Fruit fly (Drosophila melanogaster) whole organism, prepupa: ENCODE results near the gene slou.

ENCODE experiments used
- Blimp-1 ChIP-seq: fragments of 200-800 bp; sonication (Bioruptor generic); optimal IDR thresholded peaks from 3 replicates; lab custom pipeline; 2017; ENCODE audit warnings: missing biosample characterization, missing genetic modification characterization, mild to moderate bottlenecking, moderate library complexity, missing genetic modification reagents
- CG10631 ChIP-seq: fragments of 200-800 bp; sonication (Bioruptor generic); optimal IDR thresholded peaks from 2 replicates; lab custom pipeline; 2016; ENCODE audit warnings: missing biosample characterization, missing genetic modification characterization
- CG10669 ChIP-seq: fragments of 200-800 bp; sonication (Bioruptor generic); optimal IDR thresholded peaks from 3 replicates; lab custom pipeline; 2018; ENCODE audit warnings: missing biosample characterization, mild to moderate bottlenecking, missing genetic modification characterization, moderate library complexity
- CG11294 ChIP-seq: fragments of 200-800 bp; sonication (Bioruptor generic); IDR thresholded peaks from 2 replicates; pipeline ENCODE4 v1.3.6; 2022; ENCODE audit warnings: missing biosample characterization, missing genetic modification characterization
- CG11902 ChIP-seq: fragments of 200-800 bp; sonication (Bioruptor generic); optimal IDR thresholded peaks from 3 replicates; lab custom pipeline; 2016; ENCODE audit warnings: missing biosample characterization, missing genetic modification characterization
- CG3032 ChIP-seq: fragments of 200-800 bp; optimal IDR thresholded peaks from 2 replicates; lab custom pipeline; 2019; ENCODE audit warnings: missing biosample characterization, mild to moderate bottlenecking, missing genetic modification characterization, moderate library complexity
- CG31627 ChIP-seq: fragments of 200-800 bp; sonication (Bioruptor generic); optimal IDR thresholded peaks from 3 replicates; lab custom pipeline; 2016; ENCODE audit warnings: missing biosample characterization, missing genetic modification characterization
- CG32006 ChIP-seq: fragments of 200-800 bp; sonication (Bioruptor generic); optimal IDR thresholded peaks from 3 replicates; lab custom pipeline; 2017; ENCODE audit warnings: missing biosample characterization, mild to moderate bottlenecking, missing genetic modification characterization
- CG34406 ChIP-seq: fragments of 200-800 bp; sonication (Bioruptor generic); optimal IDR thresholded peaks from 3 replicates; lab custom pipeline; 2016; ENCODE audit warnings: missing biosample characterization, missing genetic modification characterization
- CG3919 ChIP-seq: fragments of 200-800 bp; sonication (Bioruptor generic); optimal IDR thresholded peaks from 3 replicates; lab custom pipeline; 2016; ENCODE audit warnings: missing biosample characterization, missing genetic modification characterization
- CG6163 ChIP-seq: fragments of 200-800 bp; sonication (Bioruptor generic); IDR thresholded peaks from 3 replicates; pipeline ENCODE4 v1.3.6; 2022; ENCODE audit warnings: missing biosample characterization, missing genetic modification characterization
- CG6276 ChIP-seq: fragments of 200-800 bp; sonication (Bioruptor generic); optimal IDR thresholded peaks from 2 replicates; lab custom pipeline; 2017; ENCODE audit warnings: missing biosample characterization, mild to moderate bottlenecking, missing genetic modification characterization
- CG6792 ChIP-seq: fragments of 200-800 bp; sonication (Bioruptor generic); optimal IDR thresholded peaks from 3 replicates; lab custom pipeline; 2016; ENCODE audit warnings: missing biosample characterization, missing genetic modification characterization
- CG6808 ChIP-seq: fragments of 200-800 bp; sonication (Bioruptor generic); optimal IDR thresholded peaks from 3 replicates; lab custom pipeline; 2017; ENCODE audit warnings: missing biosample characterization, missing genetic modification characterization, mild to moderate bottlenecking, moderate library complexity, missing genetic modification reagents
- CG6854 ChIP-seq: fragments of 200-800 bp; sonication (Bioruptor generic); optimal IDR thresholded peaks from 2 replicates; lab custom pipeline; 2017; ENCODE audit warnings: missing biosample characterization, mild to moderate bottlenecking, missing genetic modification characterization
- CG7368 ChIP-seq: fragments of 200-800 bp; sonication (Bioruptor generic); optimal IDR thresholded peaks from 3 replicates; lab custom pipeline; 2016; ENCODE audit warnings: missing biosample characterization, missing genetic modification characterization
- CG8119 ChIP-seq: fragments of 200-800 bp; sonication (Bioruptor generic); IDR thresholded peaks from 3 replicates; pipeline ENCODE4 v1.3.6; 2022; ENCODE audit warnings: missing biosample characterization, missing genetic modification characterization
- CG8319 ChIP-seq: fragments of 200-800 bp; sonication (Bioruptor generic); optimal IDR thresholded peaks from 3 replicates; lab custom pipeline; 2016; ENCODE audit warnings: missing biosample characterization, missing genetic modification characterization
- CG8632 ChIP-seq: fragments of 200-800 bp; sonication (Bioruptor generic); optimal IDR thresholded peaks from 3 replicates; lab custom pipeline; 2016; ENCODE audit warnings: missing biosample characterization, missing genetic modification characterization
- CG9139 ChIP-seq: fragments of 200-800 bp; sonication (Bioruptor generic); optimal IDR thresholded peaks from 3 replicates; lab custom pipeline; 2017; ENCODE audit warnings: missing biosample characterization, mild to moderate bottlenecking, missing genetic modification characterization
- Eip78C ChIP-seq: fragments of 200-800 bp; sonication (Bioruptor generic); peaks from one replicate; lab custom pipeline; 2016; ENCODE audit warnings: missing biosample characterization, missing genetic modification characterization
- Eip93F ChIP-seq: fragments of 200-800 bp; sonication (Bioruptor generic); optimal IDR thresholded peaks from 2 replicates; lab custom pipeline; 2016; ENCODE audit warnings: missing biosample characterization, mild to moderate bottlenecking, missing genetic modification characterization
- Ets21C ChIP-seq: fragments of 200-800 bp; sonication (Bioruptor generic); optimal IDR thresholded peaks from 3 replicates; lab custom pipeline; 2016; ENCODE audit warnings: missing biosample characterization, missing genetic modification characterization
- Ets96B ChIP-seq: fragments of 200-800 bp; optimal IDR thresholded peaks from 2 replicates; lab custom pipeline; 2019; ENCODE audit warnings: missing biosample characterization, mild to moderate bottlenecking, missing genetic modification characterization, moderate library complexity
- Gug ChIP-seq: fragments of 200-800 bp; sonication (Bioruptor generic); IDR thresholded peaks from 2 replicates; pipeline ENCODE4 v1.3.6; 2022; ENCODE audit warnings: missing biosample characterization, missing genetic modification characterization
- Hr38 ChIP-seq: sonication (Bioruptor generic); optimal IDR thresholded peaks from 2 replicates; lab custom pipeline; 2016; ENCODE audit warnings: missing biosample characterization, missing genetic modification characterization
- Hr39 ChIP-seq: fragments of 200-800 bp; sonication (Bioruptor generic); optimal IDR thresholded peaks from 2 replicates; lab custom pipeline; 2016; ENCODE audit warnings: missing biosample characterization, missing genetic modification characterization
- Hr4 ChIP-seq: fragments of 200-800 bp; sonication (Bioruptor generic); optimal IDR thresholded peaks from 3 replicates; lab custom pipeline; 2016; ENCODE audit warnings: missing biosample characterization, missing genetic modification characterization
- Lpt ChIP-seq: fragments of 200-800 bp; sonication (Bioruptor generic); optimal IDR thresholded peaks from 3 replicates; lab custom pipeline; 2016; ENCODE audit warnings: missing biosample characterization, missing genetic modification characterization
- Met ChIP-seq: fragments of 200-800 bp; sonication (Bioruptor generic); optimal IDR thresholded peaks from 3 replicates; lab custom pipeline; 2016; ENCODE audit warnings: missing biosample characterization, missing genetic modification characterization
- OdsH ChIP-seq: fragments of 200-800 bp; sonication (Bioruptor generic); optimal IDR thresholded peaks from 3 replicates; lab custom pipeline; 2016; ENCODE audit warnings: missing biosample characterization, missing genetic modification characterization
- Smox ChIP-seq: fragments of 200-800 bp; sonication (Bioruptor generic); optimal IDR thresholded peaks from 3 replicates; lab custom pipeline; 2016; ENCODE audit warnings: missing biosample characterization, missing genetic modification characterization
- Sox102F ChIP-seq: fragments of 200-800 bp; sonication (Bioruptor generic); optimal IDR thresholded peaks from 2 replicates; lab custom pipeline; 2016; ENCODE audit warnings: missing biosample characterization, mild to moderate bottlenecking, missing genetic modification characterization
- Sox14 ChIP-seq: fragments of 200-800 bp; sonication (Bioruptor generic); optimal IDR thresholded peaks from 3 replicates; lab custom pipeline; 2016; ENCODE audit warnings: missing biosample characterization, missing genetic modification characterization
- Sox15 ChIP-seq: fragments of 200-800 bp; sonication (Bioruptor generic); optimal IDR thresholded peaks from 3 replicates; lab custom pipeline; 2016; ENCODE audit warnings: missing biosample characterization, missing genetic modification characterization
- achi ChIP-seq: fragments of 200-800 bp; sonication (Bioruptor generic); optimal IDR thresholded peaks from 3 replicates; lab custom pipeline; 2016; ENCODE audit warnings: missing biosample characterization, missing genetic modification characterization
- acj6 ChIP-seq: fragments of 200-800 bp; sonication (Bioruptor generic); optimal IDR thresholded peaks from 3 replicates; lab custom pipeline; 2016; ENCODE audit warnings: missing biosample characterization, missing genetic modification characterization
- cyc ChIP-seq: fragments of 200-800 bp; sonication (Bioruptor generic); optimal IDR thresholded peaks from 3 replicates; lab custom pipeline; 2016; ENCODE audit warnings: missing biosample characterization, missing genetic modification characterization
- eg ChIP-seq: fragments of 200-800 bp; sonication (Bioruptor generic); IDR thresholded peaks from 3 replicates; pipeline ENCODE4 v1.3.6; 2022; ENCODE audit warnings: missing biosample characterization, missing genetic modification characterization
- esn ChIP-seq: fragments of 200-800 bp; sonication (Bioruptor generic); optimal IDR thresholded peaks from 2 replicates; lab custom pipeline; 2016; ENCODE audit warnings: missing biosample characterization, mild to moderate bottlenecking, missing genetic modification characterization, moderate library complexity
- fd59A ChIP-seq: fragments of 200-800 bp; sonication (Bioruptor generic); optimal IDR thresholded peaks from 2 replicates; lab custom pipeline; 2017; ENCODE audit warnings: missing biosample characterization, mild to moderate bottlenecking, missing genetic modification characterization, missing genetic modification reagents
- fd85E ChIP-seq: fragments of 200-800 bp; sonication (Bioruptor generic); optimal IDR thresholded peaks from 3 replicates; lab custom pipeline; 2016; ENCODE audit warnings: missing biosample characterization, missing genetic modification characterization
- fkh ChIP-seq: fragments of 200-800 bp; sonication (Bioruptor generic); optimal IDR thresholded peaks from 3 replicates; lab custom pipeline; 2017; ENCODE audit warnings: missing biosample characterization, mild to moderate bottlenecking, missing genetic modification characterization, moderate library complexity
- lz ChIP-seq: fragments of 200-800 bp; sonication (Bioruptor generic); optimal IDR thresholded peaks from 3 replicates; lab custom pipeline; 2016; ENCODE audit warnings: missing biosample characterization, missing genetic modification characterization
- net ChIP-seq: fragments of 200-800 bp; sonication (Bioruptor generic); optimal IDR thresholded peaks from 3 replicates; lab custom pipeline; 2016; ENCODE audit warnings: missing biosample characterization, missing genetic modification characterization
- pdm3 ChIP-seq: fragments of 200-800 bp; sonication (Bioruptor generic); optimal IDR thresholded peaks from 3 replicates; lab custom pipeline; 2016; ENCODE audit warnings: missing biosample characterization, missing genetic modification characterization
- salr ChIP-seq, 2 experiments: fragments of 200-800 bp; sonication (Bioruptor generic); optimal IDR thresholded peaks; 3 replicates each; lab custom pipeline; 2016 to 2018; ENCODE audit warnings: missing biosample characterization in 2 of 2, missing genetic modification characterization in 2 of 2, mild to moderate bottlenecking in 1 of 2
- spab ChIP-seq: fragments of 200-800 bp; sonication (Bioruptor generic); optimal IDR thresholded peaks from 2 replicates; lab custom pipeline; 2017; ENCODE audit warnings: missing biosample characterization, mild to moderate bottlenecking, missing genetic modification characterization, missing genetic modification reagents
- topi ChIP-seq: fragments of 200-800 bp; sonication (Bioruptor generic); optimal IDR thresholded peaks from 3 replicates; lab custom pipeline; 2016; ENCODE audit warnings: missing biosample characterization, missing genetic modification characterization
- vri ChIP-seq: fragments of 200-800 bp; sonication (Bioruptor generic); optimal IDR thresholded peaks from 3 replicates; lab custom pipeline; 2016; ENCODE audit warnings: missing biosample characterization, mild to moderate bottlenecking, missing genetic modification characterization

Gene slou

dm6 chr3R:21601954-21602687 is 45.1 kb upstream of the slou start (continued):
- TF ChIP-seq vri = no peak
- no peak for TF ChIP-seq acj6 (GFP tag; lab: Kevin White, UChicago)
- TF ChIP-seq Hr4 = peak; percentile 39

dm6 chr3R:21599642-21600041 is 42.7 kb upstream of the slou start:
- TF ChIP-seq Gug (no peak), CG3919 (GFP tag; lab: Kevin White, UChicago) (peak; percentile 60), pdm3 (no peak), CG32006 (GFP tag; lab: Kevin White, UChicago) (no peak), topi (no peak), CG8119 (GFP tag; lab: Robert Waterston, UW) (no peak), CG10669 (GFP tag; lab: Kevin White, UChicago) (peak; percentile 68), CG6276 (GFP tag; lab: Kevin White, UChicago) (peak; percentile 76), OdsH (GFP tag; lab: Kevin White, UChicago) (no peak), fd59A (no peak), CG31627 (no peak), CG11294 (no peak), cyc (GFP tag; lab: Kevin White, UChicago) (no peak), Eip78C (GFP tag; lab: Kevin White, UChicago) (peak; percentile 69), lz (GFP tag; lab: Kevin White, UChicago) (no peak), CG34406 (GFP tag; lab: Kevin White, UChicago) (no peak), Sox14 (GFP tag; lab: Kevin White, UChicago) (peak; percentile 30), Hr39 (GFP tag; lab: Kevin White, UChicago) (no peak), Blimp-1 (peak; percentile 49), Sox15 (no peak), Sox102F (peak; percentile 21), Ets21C (GFP tag; lab: Kevin White, UChicago) (no peak), Met (GFP tag; lab: Kevin White, UChicago) (peak; percentile 3), eg (0 out of 3 replicates have a peak, but pooled peaks have one; percentile 15), Ets96B (tag; lab: Kevin White, UChicago) (no peak), CG6163 (GFP tag; lab: Robert Waterston, UW) (peak; percentile 60; the same call in 1 of the 3 replicates), esn (GFP tag; lab: Kevin White, UChicago) (no peak), fkh (GFP tag; lab: Kevin White, UChicago) (no peak), CG6792 (GFP tag; lab: Kevin White, UChicago) (no peak), CG9139 (GFP tag; lab: Kevin White, UChicago) (peak; percentile 86), Smox (no peak), CG7368 (GFP tag; lab: Kevin White, UChicago) (peak; percentile 51), CG8632 (GFP tag; lab: Kevin White, UChicago) (peak; percentile 1), net (GFP tag; lab: Kevin White, UChicago) (peak; percentile 60), vri (peak; percentile 61), CG6808 (GFP tag; lab: Kevin White, UChicago) (peak; percentile 82), Lpt (GFP tag; lab: Kevin White, UChicago) (peak; percentile 38), CG3032 (peak; percentile 12), CG6854 (peak; percentile 88), CG8319 (GFP tag; lab: Kevin White, UChicago) (no peak), Eip93F (GFP tag; lab: Kevin White, UChicago) (no peak), CG10631 (GFP tag; lab: Kevin White, UChicago) (no peak), Hr38 (GFP tag; lab: Kevin White, UChicago) (no peak), fd85E (GFP tag; lab: Kevin White, UChicago) (peak; percentile 48), acj6 (GFP tag; lab: Kevin White, UChicago) (no peak), spab (peak; percentile 60), salr (GFP tag; optimal IDR thresholded peaks at IDR 0.05; lab: Kevin White, UChicago) (peak in 1 of 2 experiments; percentile 44), achi (GFP tag; lab: Kevin White, UChicago) (no peak), CG11902 (GFP tag; lab: Kevin White, UChicago) (no peak)
